Worm (Caenorhabditis elegans) whole organism, L2 larva: ENCODE data around the gene F14D7.6.
A peak's percentile ranks its signal among the peaks of the same experiment; 100 is the strongest.

Experiments used
- alr-1 ChIP-seq: fragments of 150-350 bp; optimal IDR thresholded peaks from 2 replicates; lab custom pipeline; 2014; ENCODE audit warnings: missing biosample characterization, missing genetic modification characterization
- ama-1 ChIP-seq: fragments of 150-350 bp; optimal IDR thresholded peaks from 2 replicates; lab custom pipeline; 2018; ENCODE audit warnings: inconsistent platforms
- lin-11 ChIP-seq: fragments of 150-350 bp; sonication (generic microtip); optimal IDR thresholded peaks from 2 replicates; lab custom pipeline; 2014; ENCODE audit warnings: missing biosample characterization, missing genetic modification characterization, inconsistent platforms, mixed read lengths
- nhr-25 ChIP-seq: fragments of 150-350 bp; sonication (generic microtip); optimal IDR thresholded peaks from 3 replicates; lab custom pipeline; 2014; ENCODE audit warnings: missing biosample characterization, missing genetic modification characterization
- snpc-4 ChIP-seq: fragments of 150-350 bp; optimal IDR thresholded peaks from 2 replicates; lab custom pipeline; 2014; ENCODE audit warnings: missing biosample characterization, missing genetic modification characterization
- unc-62 ChIP-seq: fragments of 150-350 bp; optimal IDR thresholded peaks from 2 replicates; lab custom pipeline; 2014; ENCODE audit warnings: missing biosample characterization, missing genetic modification reagents, missing genetic modification characterization
- zag-1 ChIP-seq: fragments of 150-350 bp; optimal IDR thresholded peaks from 2 replicates; lab custom pipeline; 2014; ENCODE audit warnings: missing biosample characterization, missing genetic modification characterization

DNA sequence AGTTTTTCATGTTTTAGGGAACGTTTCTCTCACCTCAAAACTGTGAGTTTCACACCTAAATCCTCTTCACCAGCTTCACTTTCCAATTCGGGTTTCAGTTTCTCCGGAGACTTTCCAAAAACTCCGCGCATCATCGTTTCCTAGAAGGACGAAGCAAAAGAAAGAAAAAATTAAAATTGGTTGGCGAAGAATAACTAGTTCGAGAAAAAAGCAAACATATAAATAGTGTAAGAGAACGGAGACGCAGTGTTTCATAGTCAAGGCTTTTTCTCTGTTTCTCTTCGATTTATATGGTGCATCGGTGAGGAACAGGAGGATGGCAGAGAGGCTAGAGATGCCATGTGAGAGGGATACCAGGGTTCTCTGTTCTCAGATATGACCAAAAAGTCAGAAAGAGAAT lies 21.5 kb downstream of the F14D7.6 start, which contains the start of gene F47B8.3:
- TF ChIP-seq lin-11 (no peak), nhr-25 (tag; lab: Kevin White, UChicago) (peak; percentile 1), zag-1 (tag; lab: Kevin White, UChicago) (no peak), alr-1 (tag; lab: Kevin White, UChicago) (no peak), snpc-4 (tag; lab: Kevin White, UChicago) (peak; percentile 46), ama-1 (lab: Kevin White, UChicago) (peak; percentile 59), unc-62 (GFP tag; lab: Kevin White, UChicago) (no peak)
